Worm (Caenorhabditis elegans) whole organism, young adult: ENCODE data around the gene K07C5.2.

Source experiments
- B0035.1 ChIP-seq: sonication (generic microtip); optimal IDR thresholded peaks from 2 replicates; lab custom pipeline; 2016; ENCODE audit warnings: missing genetic modification characterization, mild to moderate bottlenecking, missing compliant biosample characterization, missing genotype, missing genetic modification reagents
- C06A6.2 ChIP-seq: fragments of 200-800 bp; sonication (Bioruptor generic); conservative IDR thresholded peaks from 2 replicates; pipeline ENCODE4 v1.3.6; 2022; ENCODE audit warnings: missing genetic modification characterization, missing compliant biosample characterization
- F52B5.7 ChIP-seq: sonication (generic microtip); optimal IDR thresholded peaks from 2 replicates; lab custom pipeline; 2016; ENCODE audit warnings: mild to moderate bottlenecking, missing genetic modification characterization, missing compliant biosample characterization
- F55B11.4 ChIP-seq: sonication (generic microtip); optimal IDR thresholded peaks from 2 replicates; lab custom pipeline; 2016; ENCODE audit warnings: missing compliant biosample characterization, missing genetic modification characterization, borderline replicate concordance; ENCODE audit not compliant: insufficient read depth
- Y53G8AR.9 ChIP-seq: fragments of 200-800 bp; sonication (Bioruptor generic); conservative IDR thresholded peaks from 2 replicates; pipeline ENCODE4 v1.3.6; 2022; ENCODE audit warnings: missing genetic modification reagents, missing genetic modification characterization, missing compliant biosample characterization
- atf-7 ChIP-seq: sonication (generic microtip); optimal IDR thresholded peaks from 2 replicates; lab custom pipeline; 2017; ENCODE audit warnings: mild to moderate bottlenecking, missing genetic modification characterization, missing compliant biosample characterization
- athp-1 ChIP-seq: sonication (generic microtip); optimal IDR thresholded peaks from 2 replicates; lab custom pipeline; 2017; ENCODE audit warnings: mild to moderate bottlenecking, missing genetic modification characterization, missing compliant biosample characterization
- cebp-1 ChIP-seq, 2 experiments: fragments of 200-800 bp in 1 of 2; sonication (Bioruptor generic) in 1 of 2; sonication (generic microtip) in 1 of 2; IDR thresholded peaks in 1 of 2; optimal IDR thresholded peaks in 1 of 2; 2 replicates each; pipeline versions ENCODE4 v1.3.6 to Lab custom; 2017 to 2022; ENCODE audit warnings: missing compliant biosample characterization in 2 of 2, missing genetic modification characterization in 2 of 2, mild to moderate bottlenecking in 1 of 2, missing genetic modification reagents in 1 of 2, moderate library complexity in 1 of 2
- die-1 ChIP-seq: sonication (generic microtip); optimal IDR thresholded peaks from 2 replicates; lab custom pipeline; 2016; ENCODE audit warnings: missing genotype, mild to moderate bottlenecking, missing genetic modification characterization, missing compliant biosample characterization
- dox-1 ChIP-seq: fragments of 200-800 bp; sonication (Bioruptor generic); IDR thresholded peaks from 2 replicates; pipeline ENCODE4 v1.3.6; 2022; ENCODE audit warnings: missing genetic modification reagents, missing genetic modification characterization, missing compliant biosample characterization
- egl-44 ChIP-seq: fragments of 200-800 bp; sonication (Bioruptor generic); IDR thresholded peaks from 2 replicates; pipeline ENCODE4 v1.3.6; 2022; ENCODE audit warnings: missing genetic modification reagents, missing genetic modification characterization, missing compliant biosample characterization
- ets-4 ChIP-seq: fragments of 200-800 bp; sonication (Bioruptor generic); optimal IDR thresholded peaks from 2 replicates; lab custom pipeline; 2018; ENCODE audit warnings: mild to moderate bottlenecking, missing genetic modification characterization, missing compliant biosample characterization
- him-1 ChIP-seq: sonication (generic microtip); optimal IDR thresholded peaks from 2 replicates; lab custom pipeline; 2016; ENCODE audit warnings: missing genotype, missing genetic modification reagents, missing genetic modification characterization, missing compliant biosample characterization
- hmg-1.2 ChIP-seq: fragments of 200-800 bp; sonication (Bioruptor generic); IDR thresholded peaks from 2 replicates; pipeline ENCODE4 v1.3.6; 2022; ENCODE audit warnings: missing genetic modification reagents, missing genetic modification characterization, missing compliant biosample characterization
- hmg-20 ChIP-seq: fragments of 200-800 bp; sonication (Bioruptor generic); IDR thresholded peaks from 2 replicates; pipeline ENCODE4 v1.3.6; 2022; ENCODE audit warnings: missing genetic modification reagents, missing genetic modification characterization, missing compliant biosample characterization
- let-607 ChIP-seq, 2 experiments: fragments of 200-800 bp in 1 of 2; sonication (Bioruptor generic) in 1 of 2; sonication (generic microtip) in 1 of 2; optimal IDR thresholded peaks; 2 replicates each; lab custom pipeline; 2016 to 2018; ENCODE audit warnings: mild to moderate bottlenecking in 2 of 2, missing compliant biosample characterization in 2 of 2, missing genetic modification characterization in 2 of 2, moderate library complexity in 2 of 2, missing genotype in 1 of 2
- lin-40 ChIP-seq: sonication (generic microtip); optimal IDR thresholded peaks from 2 replicates; lab custom pipeline; 2016; ENCODE audit warnings: missing genetic modification characterization, mild to moderate bottlenecking, missing compliant biosample characterization, missing genotype, missing genetic modification reagents
- lin-54 ChIP-seq: fragments of 200-800 bp; sonication (Bioruptor generic); optimal IDR thresholded peaks from 2 replicates; lab custom pipeline; 2018; ENCODE audit warnings: mild to moderate bottlenecking, missing genetic modification characterization, missing compliant biosample characterization
- lir-1 ChIP-seq: fragments of 200-800 bp; sonication (Bioruptor generic); conservative IDR thresholded peaks from 2 replicates; pipeline ENCODE4 v1.3.6; 2022; ENCODE audit warnings: missing genetic modification reagents, missing genetic modification characterization, missing compliant biosample characterization
- lsl-1 ChIP-seq: fragments of 200-800 bp; sonication (Bioruptor generic); optimal IDR thresholded peaks from 2 replicates; lab custom pipeline; 2018; ENCODE audit warnings: mild to moderate bottlenecking, missing genetic modification characterization, moderate library complexity, missing compliant biosample characterization
- madf-3 ChIP-seq: fragments of 200-800 bp; sonication (Bioruptor generic); IDR thresholded peaks from 2 replicates; pipeline ENCODE4 v1.3.6; 2022; ENCODE audit warnings: missing genetic modification reagents, missing genetic modification characterization, missing compliant biosample characterization
- mcd-1 ChIP-seq: fragments of 200-800 bp; sonication (Bioruptor generic); IDR thresholded peaks from 2 replicates; pipeline ENCODE4 v1.3.6; 2022; ENCODE audit warnings: missing genetic modification reagents, missing genetic modification characterization, missing compliant biosample characterization
- mel-28 ChIP-seq: sonication (generic microtip); optimal IDR thresholded peaks from 2 replicates; lab custom pipeline; 2016; ENCODE audit warnings: borderline replicate concordance, mild to moderate bottlenecking, missing genetic modification characterization, missing compliant biosample characterization
- nfya-1 ChIP-seq: sonication (generic microtip); optimal IDR thresholded peaks from 2 replicates; lab custom pipeline; 2017; ENCODE audit warnings: antibody characterized with exemption, missing compliant biosample characterization, missing genetic modification characterization, borderline replicate concordance; ENCODE audit not compliant: insufficient read depth
- nhr-80 ChIP-seq: sonication (generic microtip); optimal IDR thresholded peaks from 2 replicates; lab custom pipeline; 2016; ENCODE audit warnings: missing genetic modification characterization, missing compliant biosample characterization
- nhr-90 ChIP-seq: sonication (generic microtip); optimal IDR thresholded peaks from 2 replicates; lab custom pipeline; 2016; ENCODE audit warnings: missing genotype, mild to moderate bottlenecking, missing genetic modification characterization, missing compliant biosample characterization
- pbrm-1 ChIP-seq: fragments of 200-800 bp; sonication (Bioruptor generic); IDR thresholded peaks from 2 replicates; pipeline ENCODE4 v1.3.6; 2022; ENCODE audit warnings: missing genetic modification reagents, missing genetic modification characterization, missing compliant biosample characterization
- pha-4 ChIP-seq: fragments of 150-350 bp; sonication (generic microtip); optimal IDR thresholded peaks from 2 replicates; lab custom pipeline; 2014; ENCODE audit warnings: missing biosample characterization, missing genetic modification reagents, missing genetic modification characterization
- rpc-1 ChIP-seq, 2 experiments: fragments of 150-350 bp in 1 of 2; sonication (generic microtip) in 1 of 2; optimal IDR thresholded peaks; 2 replicates each; lab custom pipeline; 2014 to 2018; ENCODE audit warnings: missing biosample characterization in 1 of 2, missing genetic modification characterization in 1 of 2, missing genetic modification reagents in 1 of 2, missing genotype in 1 of 2
- snpc-1.1 ChIP-seq: sonication (generic microtip); optimal IDR thresholded peaks from 2 replicates; lab custom pipeline; 2017; ENCODE audit warnings: missing genetic modification characterization, mild to moderate bottlenecking, missing compliant biosample characterization, antibody characterized with exemption, moderate library complexity, missing genotype, missing genetic modification reagents; ENCODE audit not compliant: insufficient read depth
- snpc-4 ChIP-seq, 5 experiments: fragments of 150-350 bp in 1 of 5; sonication (generic microtip) in 4 of 5; optimal IDR thresholded peaks; 2 replicates each; lab custom pipeline; 2014 to 2018; ENCODE audit warnings: missing genetic modification characterization in 5 of 5, missing biosample characterization in 3 of 5, antibody characterized with exemption in 2 of 5, mild to moderate bottlenecking in 2 of 5, missing compliant biosample characterization in 2 of 5, missing genotype in 2 of 5, moderate library complexity in 2 of 5, missing genetic modification reagents in 1 of 5
- tbp1 ChIP-seq: fragments of 200-800 bp; sonication (Bioruptor generic); optimal IDR thresholded peaks from 2 replicates; lab custom pipeline; 2018; ENCODE audit warnings: mild to moderate bottlenecking, missing genetic modification characterization, missing compliant biosample characterization
- unc-130 ChIP-seq: sonication (generic microtip); optimal IDR thresholded peaks from 2 replicates; lab custom pipeline; 2016; ENCODE audit warnings: missing genetic modification reagents, missing genetic modification characterization, missing compliant biosample characterization
- unc-62 ChIP-seq: fragments of 150-350 bp; optimal IDR thresholded peaks from 2 replicates; lab custom pipeline; 2014; ENCODE audit warnings: missing biosample characterization, missing genetic modification reagents, missing genetic modification characterization
- xnd-1 ChIP-seq: sonication (generic microtip); optimal IDR thresholded peaks from 2 replicates; lab custom pipeline; 2016; ENCODE audit warnings: missing genotype, missing genetic modification reagents, missing genetic modification characterization, missing compliant biosample characterization
- zim-3 ChIP-seq: sonication (generic microtip); optimal IDR thresholded peaks from 2 replicates; lab custom pipeline; 2017; ENCODE audit warnings: mild to moderate bottlenecking, missing genetic modification characterization, moderate library complexity, missing compliant biosample characterization
- ztf-18 ChIP-seq: sonication (generic microtip); optimal IDR thresholded peaks from 2 replicates; lab custom pipeline; 2016; ENCODE audit warnings: missing genotype, mild to moderate bottlenecking, missing genetic modification characterization, missing compliant biosample characterization
- ztf-22 ChIP-seq: fragments of 200-800 bp; sonication (Bioruptor generic); optimal IDR thresholded peaks from 2 replicates; lab custom pipeline; 2018; ENCODE audit warnings: mild to moderate bottlenecking, missing genetic modification characterization, moderate library complexity, missing compliant biosample characterization
- ztf-25 ChIP-seq: fragments of 200-800 bp; sonication (Bioruptor generic); IDR thresholded peaks from 2 replicates; pipeline ENCODE4 v1.3.6; 2022; ENCODE audit warnings: missing genetic modification reagents, missing genetic modification characterization, missing compliant biosample characterization
- ztf-3 ChIP-seq: fragments of 200-800 bp; sonication (Bioruptor generic); optimal IDR thresholded peaks from 2 replicates; lab custom pipeline; 2018; ENCODE audit warnings: mild to moderate bottlenecking, missing genetic modification characterization, missing compliant biosample characterization

K07C5.2 gene

ce11 chrV:10332012-10332411 is 7.3 kb upstream of the K07C5.2 start, which contains the start of gene crm-1:
TSS of gene crm-1 (minus strand) at chrV:10332112.
- TF ChIP-seq madf-3 (GFP tag; lab: Robert Waterston, UW), result 0 out of 2 replicates have a peak, but pooled peaks have one; percentile 22
- no peak for TF ChIP-seq F55B11.4 (tag; lab: Kevin White, UChicago)

DNA sequence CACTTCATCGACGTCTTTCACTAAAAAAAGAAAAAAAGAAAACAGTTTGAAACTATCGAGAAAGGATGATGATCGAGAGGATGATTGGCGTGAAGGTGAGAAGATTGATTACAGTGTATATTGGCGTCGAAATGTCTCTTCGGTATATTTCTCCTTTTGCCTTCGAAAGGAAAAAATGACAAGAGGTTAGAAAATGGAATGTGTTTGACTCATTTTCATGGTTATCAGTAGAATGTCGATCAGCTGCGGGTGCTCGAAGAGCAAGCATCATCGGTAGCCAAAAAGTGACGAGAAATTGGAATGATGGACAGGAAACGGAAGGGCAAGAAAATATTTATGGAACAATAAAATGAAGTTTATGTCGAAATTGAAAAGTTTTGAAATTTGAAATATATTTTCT is 5.5 kb upstream of the K07C5.2 start:
- TF ChIP-seq dox-1 (GFP tag; lab: Robert Waterston, UW), result peak; percentile 17; the same call in 1 of the 2 replicates
- TF ChIP-seq cebp-1 (GFP tag; IDR thresholded peaks at IDR 0.05; lab: Robert Waterston, UW), result no peak
- TF ChIP-seq cebp-1 (tag; optimal IDR thresholded peaks at IDR 0.05; lab: Kevin White, UChicago), result peak; percentile 57
- no peak for TF ChIP-seq pbrm-1 (GFP tag; lab: Robert Waterston, UW)
- TF ChIP-seq unc-62 (GFP tag; lab: Kevin White, UChicago), result peak; percentile 71
- 0 out of 2 replicates have a peak, but pooled peaks have one; percentile 11 for TF ChIP-seq C06A6.2 (GFP tag; lab: Robert Waterston, UW)
- TF ChIP-seq egl-44 (GFP tag; lab: Robert Waterston, UW), result 0 out of 2 replicates have a peak, but pooled peaks have one; percentile 17
- no peak for TF ChIP-seq pha-4 (tag; lab: Kevin White, UChicago)
- peak; percentile 78 for TF ChIP-seq atf-7 (tag; lab: Kevin White, UChicago)
- peak; percentile 63 for TF ChIP-seq ztf-22
- TF ChIP-seq xnd-1, result no peak
- TF ChIP-seq mcd-1 (GFP tag; lab: Robert Waterston, UW), result no peak
- TF ChIP-seq Y53G8AR.9 (GFP tag; lab: Robert Waterston, UW), result no peak
- TF ChIP-seq tbp1 (GFP tag; lab: Kevin White, UChicago), result peak; percentile 6
- TF ChIP-seq nfya-1 (tag; lab: Kevin White, UChicago), result no peak
- TF ChIP-seq unc-130 (GFP tag; lab: Kevin White, UChicago), result no peak
- TF ChIP-seq mel-28 (tag; lab: Kevin White, UChicago), result no peak
- TF ChIP-seq nhr-80 (tag; lab: Kevin White, UChicago), result peak; percentile 97
- TF ChIP-seq lir-1 (GFP tag; lab: Robert Waterston, UW), result no peak
- no peak for TF ChIP-seq rpc-1 (optimal IDR thresholded peaks at IDR 0.05; lab: Kevin White, UChicago)
- TF ChIP-seq rpc-1 (tag; optimal IDR thresholded peaks at IDR 0.05; lab: Kevin White, UChicago), result no peak
- no peak for TF ChIP-seq die-1 (tag; lab: Kevin White, UChicago)
- no peak for TF ChIP-seq lin-40
- TF ChIP-seq ets-4 (GFP tag; lab: Kevin White, UChicago), result peak; percentile 60
- TF ChIP-seq let-607 (tag; optimal IDR thresholded peaks at IDR 0.05; lab: Kevin White, UChicago), result peak; percentile 33 to 43
- TF ChIP-seq nhr-90 (tag; lab: Kevin White, UChicago), result peak; percentile 17

- TF ChIP-seq hmg-1.2 (GFP tag; lab: Robert Waterston, UW) (peak; percentile 43; the same call in 1 of the 2 replicates), athp-1 (tag; lab: Kevin White, UChicago) (no peak), ztf-18 (tag; lab: Kevin White, UChicago) (peak; percentile 43), let-607 (tag; optimal IDR thresholded peaks at IDR 0.05; lab: Kevin White, UChicago) (no peak), B0035.1 (no peak), mcd-1 (GFP tag; lab: Robert Waterston, UW) (peak; percentile 61), nhr-80 (tag; lab: Kevin White, UChicago) (peak; percentile 7), F52B5.7 (no peak), lsl-1 (GFP tag; lab: Kevin White, UChicago) (peak; percentile 5), him-1 (tag; lab: Kevin White, UChicago) (no peak), snpc-4 (GFP tag; optimal IDR thresholded peaks at IDR 0.05; lab: Kevin White, UChicago) (no peak), snpc-4 (tag; optimal IDR thresholded peaks at IDR 0.05; lab: Kevin White, UChicago) (peak in 1 of 4 experiments; percentile 15), ets-4 (GFP tag; lab: Kevin White, UChicago) (no peak), ztf-3 (no peak), snpc-1.1 (tag; lab: Kevin White, UChicago) (peak; percentile 17), zim-3 (tag; lab: Kevin White, UChicago) (no peak), hmg-20 (GFP tag; lab: Robert Waterston, UW) (no peak), ztf-25 (no peak), lin-54 (GFP tag; lab: Kevin White, UChicago) (peak; percentile 32), mel-28 (tag; lab: Kevin White, UChicago) (no peak), tbp1 (GFP tag; lab: Kevin White, UChicago) (no peak)
Observed at ce11 chrV:10338305-10338992, 851 bp upstream of the K07C5.2 start, which contains the start of gene arx-2. TSS of gene arx-2 (minus strand) at chrV:10338355.
